Fruit fly (Drosophila melanogaster): ENCODE results near the gene CG43391.

CG43391 gene

dm6 chr3L:11557209-11557608 lies 23.6 kb downstream of the CG43391 start (continued):
- no peak for TF ChIP-seq Usf (GFP tag; optimal IDR thresholded peaks at IDR 0.05)

DNA sequence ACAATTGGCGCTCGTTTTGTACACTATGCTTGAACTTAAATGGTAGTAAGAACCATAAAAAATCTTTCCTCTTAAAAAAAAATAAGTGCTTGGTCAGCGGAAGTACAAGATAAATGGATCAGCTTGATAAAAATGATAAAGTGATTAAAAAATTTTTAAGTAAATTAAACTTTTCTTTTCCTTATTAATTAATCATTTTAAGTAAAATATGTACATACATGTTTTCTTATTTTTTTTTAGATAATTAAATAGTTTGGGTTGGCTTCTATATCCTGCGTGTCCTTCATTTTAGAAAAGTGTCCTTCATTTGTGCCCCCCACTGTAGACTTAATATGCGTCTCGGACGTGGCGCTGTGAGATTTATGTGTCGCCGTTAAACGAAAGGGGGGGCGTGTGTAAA lies 24.2 kb downstream of the CG43391 start:
- no peak for TF ChIP-seq CG13424 (tag; optimal IDR thresholded peaks at IDR 0.05)
- TF ChIP-seq Vsx1 (GFP tag; optimal IDR thresholded peaks at IDR 0.05): peak; percentile 22
- TF ChIP-seq dmrt99B (tag; optimal IDR thresholded peaks at IDR 0.05): peak; percentile 37
- TF ChIP-seq org-1 (GFP tag; optimal IDR thresholded peaks at IDR 0.05): no peak
- peak; percentile 71; the same call in 1 of the 2 replicates for TF ChIP-seq CG11696 (GFP tag; IDR thresholded peaks at IDR 0.05)
- TF ChIP-seq Hmr (GFP tag; optimal IDR thresholded peaks at IDR 0.05): peak; percentile 64
- peak; percentile 32 for TF ChIP-seq bcd (GFP tag; optimal IDR thresholded peaks at IDR 0.05)
- TF ChIP-seq CG2120 (GFP tag; optimal IDR thresholded peaks at IDR 0.05): peak; percentile 47
- no peak for TF ChIP-seq CG31224 (GFP tag; IDR thresholded peaks at IDR 0.05)
- peak; percentile 24 for TF ChIP-seq CG8388 (GFP tag; optimal IDR thresholded peaks at IDR 0.05)
- TF ChIP-seq CG12659 (GFP tag; optimal IDR thresholded peaks at IDR 0.05): peak; percentile 25
- peak; percentile 36 for TF ChIP-seq mam (GFP tag; optimal IDR thresholded peaks at IDR 0.05)
- peak; percentile 36; the same call in 1 of the 2 replicates for TF ChIP-seq CG32532 (GFP tag; IDR thresholded peaks at IDR 0.05)
- TF ChIP-seq CG9932 (GFP tag; IDR thresholded peaks at IDR 0.05): peak; percentile 31; the same call in 1 of the 2 replicates
- TF ChIP-seq al (GFP tag; IDR thresholded peaks at IDR 0.05): 0 out of 2 replicates have a peak, but pooled peaks have one; percentile 3
- TF ChIP-seq CG42726 (GFP tag; IDR thresholded peaks at IDR 0.05; ENCODE audit: partially characterized antibody): no peak
- TF ChIP-seq slbo (GFP tag; IDR thresholded peaks at IDR 0.05): peak; percentile 53; the same call in 1 of the 2 replicates
- TF ChIP-seq CG8290 (GFP tag; optimal IDR thresholded peaks at IDR 0.05): no peak
- peak in 1 of 2 experiments; percentile 2 for TF ChIP-seq CG8290 (tag; optimal IDR thresholded peaks at IDR 0.05)
- no peak for TF ChIP-seq CG2116 (GFP tag; optimal IDR thresholded peaks at IDR 0.05)
- peak; percentile 23 for TF ChIP-seq CG12155 (GFP tag; optimal IDR thresholded peaks at IDR 0.05)
- peak; percentile 18; the same call in 1 of the 2 replicates for TF ChIP-seq lmd (GFP tag; IDR thresholded peaks at IDR 0.05)
- peak; percentile 31 for TF ChIP-seq CG9817 (tag; optimal IDR thresholded peaks at IDR 0.05)
- no peak for TF ChIP-seq CG14965 (GFP tag; optimal IDR thresholded peaks at IDR 0.05; ENCODE audit: borderline replicate concordance)
- peak; percentile 61 for TF ChIP-seq grau (tag; optimal IDR thresholded peaks at IDR 0.05)
- TF ChIP-seq corto (GFP tag; optimal IDR thresholded peaks at IDR 0.05): no peak
- TF ChIP-seq fru (optimal IDR thresholded peaks at IDR 0.05): no peak
- 0 out of 2 replicates have a peak, but pooled peaks have one; percentile 33 for TF ChIP-seq Atf6 (GFP tag; IDR thresholded peaks at IDR 0.05)
- no peak for TF ChIP-seq gt (GFP tag; IDR thresholded peaks at IDR 0.05)
- TF ChIP-seq CG7839 (tag; optimal IDR thresholded peaks at IDR 0.05): peak; percentile 57
- TF ChIP-seq vfl (GFP tag; optimal IDR thresholded peaks at IDR 0.05): peak; percentile 33
- peak; percentile 19 for TF ChIP-seq CG17385 (GFP tag; optimal IDR thresholded peaks at IDR 0.05)
- peak; percentile 15 for TF ChIP-seq CG11504 (tag; optimal IDR thresholded peaks at IDR 0.05)
- no peak for TF ChIP-seq CG4424 (GFP tag; optimal IDR thresholded peaks at IDR 0.05)
- TF ChIP-seq row (GFP tag; IDR thresholded peaks at IDR 0.05): peak; percentile 15; the same call in 1 of the 3 replicates
- TF ChIP-seq CG10431 (GFP tag; optimal IDR thresholded peaks at IDR 0.05): no peak
- no peak for TF ChIP-seq CG3838 (GFP tag; optimal IDR thresholded peaks at IDR 0.05)
- TF ChIP-seq CG4328 (GFP tag; optimal IDR thresholded peaks at IDR 0.05): no peak
- TF ChIP-seq pan (optimal IDR thresholded peaks at IDR 0.05): no peak
- peak in 1 of 2 experiments; percentile 20 for TF ChIP-seq pan (GFP tag; optimal IDR thresholded peaks at IDR 0.05 in 1 of 2, IDR thresholded peaks at IDR 0.05 in 1 of 2)
- TF ChIP-seq lilli (GFP tag; optimal IDR thresholded peaks at IDR 0.05): peak; percentile 24
- TF ChIP-seq CG9727 (GFP tag; optimal IDR thresholded peaks at IDR 0.05): peak; percentile 51
- TF ChIP-seq dpn (GFP tag; optimal IDR thresholded peaks at IDR 0.05): peak in 1 of 2 experiments; percentile 24
- no peak for TF ChIP-seq prd (optimal IDR thresholded peaks at IDR 0.05)
- TF ChIP-seq prd (GFP tag; IDR thresholded peaks at IDR 0.05): no peak
- TF ChIP-seq CG10565 (GFP tag; optimal IDR thresholded peaks at IDR 0.05): no peak
- peak; percentile 64 for TF ChIP-seq Hand (GFP tag; optimal IDR thresholded peaks at IDR 0.05)
- TF ChIP-seq CG31441 (GFP tag; IDR thresholded peaks at IDR 0.05): peak; percentile 31; the same call in 1 of the 2 replicates
- TF ChIP-seq Oli (tag; optimal IDR thresholded peaks at IDR 0.05): peak; percentile 27
